Worm (Caenorhabditis elegans): ENCODE measurements around the gene Y75B7B.1.

The Y75B7B.1 gene

ce11 chrV:1278529-1278928, 7.8 kb downstream of the Y75B7B.1 start:
- no peak for TF ChIP-seq crh-2 (tag; optimal IDR thresholded peaks at IDR 0.05)
- TF ChIP-seq sma-3 (GFP tag; optimal IDR thresholded peaks at IDR 0.05): no peak
- no peak for TF ChIP-seq blmp-1 (tag; optimal IDR thresholded peaks at IDR 0.05; ENCODE audit: insufficient read depth)

- peak; percentile 42 for TF ChIP-seq gmeb-1 (tag; optimal IDR thresholded peaks at IDR 0.05)
- no peak for TF ChIP-seq mab-5 (tag; optimal IDR thresholded peaks at IDR 0.05)
- peak; percentile 46 for TF ChIP-seq nhr-25 (tag; optimal IDR thresholded peaks at IDR 0.05)
- no peak for TF ChIP-seq egl-27 (tag; optimal IDR thresholded peaks at IDR 0.05)
- no peak for TF ChIP-seq mbf-1 (tag; optimal IDR thresholded peaks at IDR 0.05)
- TF ChIP-seq ama-1 (optimal IDR thresholded peaks at IDR 0.05): peak; percentile 6
- TF ChIP-seq nhr-129 (tag; optimal IDR thresholded peaks at IDR 0.05): peak; percentile 63
- no peak for TF ChIP-seq blmp-1 (tag; optimal IDR thresholded peaks at IDR 0.05; ENCODE audit: insufficient read depth)
- TF ChIP-seq C34F6.9 (tag; optimal IDR thresholded peaks at IDR 0.05): peak; percentile 64
- peak; percentile 26 for TF ChIP-seq unc-55 (GFP tag; optimal IDR thresholded peaks at IDR 0.05)
- peak; percentile 50 for TF ChIP-seq fos-1 (tag; optimal IDR thresholded peaks at IDR 0.05)
- no peak for TF ChIP-seq ztf-1 (GFP tag; conservative IDR thresholded peaks at IDR 0.05)
- no peak for TF ChIP-seq Y55F3AM.14 (GFP tag; optimal IDR thresholded peaks at IDR 0.05)
- TF ChIP-seq lin-11 (tag; optimal IDR thresholded peaks at IDR 0.05): no peak
- TF ChIP-seq nhr-6 (tag; optimal IDR thresholded peaks at IDR 0.05): no peak
- no peak for TF ChIP-seq nhr-237 (tag; optimal IDR thresholded peaks at IDR 0.05)
- peak; percentile 43 for TF ChIP-seq crh-2 (tag; optimal IDR thresholded peaks at IDR 0.05)
- TF ChIP-seq sma-9 (GFP tag; optimal IDR thresholded peaks at IDR 0.05): peak; percentile 49
- TF ChIP-seq sma-9 (tag; optimal IDR thresholded peaks at IDR 0.05): no peak
- no peak for TF ChIP-seq alr-1 (tag; optimal IDR thresholded peaks at IDR 0.05)
- no peak for TF ChIP-seq nhr-77 (tag; optimal IDR thresholded peaks at IDR 0.05)
- no peak for TF ChIP-seq snpc-4 (tag; optimal IDR thresholded peaks at IDR 0.05)
- peak; percentile 31 for TF ChIP-seq F13H6.1 (tag; optimal IDR thresholded peaks at IDR 0.05)
- TF ChIP-seq aly-2 (tag; optimal IDR thresholded peaks at IDR 0.05): no peak
These were observed 15.0 kb downstream of the Y75B7B.1 start, which contains the start of gene tank-1 for ce11 chrV:1285657-1286123. TSS of gene tank-1 (minus strand) at chrV:1285707.

- TF ChIP-seq fos-1 (tag; optimal IDR thresholded peaks at IDR 0.05): peak; percentile 4
- peak; percentile 38 for TF ChIP-seq sma-9 (GFP tag; optimal IDR thresholded peaks at IDR 0.05)
- no peak for TF ChIP-seq sma-9 (tag; optimal IDR thresholded peaks at IDR 0.05)
- no peak for TF ChIP-seq nhr-77 (tag; optimal IDR thresholded peaks at IDR 0.05)
These were observed 16.6 kb downstream of the Y75B7B.1 start for ce11 chrV:1287276-1287675.

ce11 chrV:1299232-1299631, 28.5 kb downstream of the Y75B7B.1 start, which contains the start of gene egl-2:
TSS of gene egl-2 (minus strand) at chrV:1299332.
- TF ChIP-seq nhr-21 (tag; optimal IDR thresholded peaks at IDR 0.05) (no peak), Y55F3AM.14 (GFP tag; optimal IDR thresholded peaks at IDR 0.05) (no peak), gmeb-1 (tag; optimal IDR thresholded peaks at IDR 0.05) (no peak), fos-1 (tag; optimal IDR thresholded peaks at IDR 0.05) (no peak), skn-1 (tag; optimal IDR thresholded peaks at IDR 0.05) (no peak), unc-62 (GFP tag; optimal IDR thresholded peaks at IDR 0.05) (no peak)

ce11 chrV:1302090-1302489, 31.4 kb downstream of the Y75B7B.1 start:
- TF ChIP-seq blmp-1 (tag; optimal IDR thresholded peaks at IDR 0.05; ENCODE audit: insufficient read depth) (no peak), unc-55 (GFP tag; optimal IDR thresholded peaks at IDR 0.05) (no peak), sem-4 (tag; optimal IDR thresholded peaks at IDR 0.05) (no peak), nhr-129 (tag; optimal IDR thresholded peaks at IDR 0.05) (no peak), nhr-23 (tag; optimal IDR thresholded peaks at IDR 0.05) (no peak), unc-62 (GFP tag; optimal IDR thresholded peaks at IDR 0.05) (no peak), dmd-4 (tag; optimal IDR thresholded peaks at IDR 0.05) (no peak), nhr-12 (tag; optimal IDR thresholded peaks at IDR 0.05) (no peak), F13H6.1 (tag; optimal IDR thresholded peaks at IDR 0.05) (no peak)

- TF ChIP-seq blmp-1 (tag; optimal IDR thresholded peaks at IDR 0.05; ENCODE audit: insufficient read depth) (no peak), lin-11 (tag; optimal IDR thresholded peaks at IDR 0.05) (no peak), fos-1 (tag; optimal IDR thresholded peaks at IDR 0.05) (no peak), mab-5 (tag; optimal IDR thresholded peaks at IDR 0.05) (no peak), egl-27 (tag; optimal IDR thresholded peaks at IDR 0.05) (no peak), lin-13 (GFP tag; optimal IDR thresholded peaks at IDR 0.05) (no peak), ceh-82 (tag; optimal IDR thresholded peaks at IDR 0.05) (no peak), elt-3 (tag; optimal IDR thresholded peaks at IDR 0.05) (no peak), aly-2 (tag; optimal IDR thresholded peaks at IDR 0.05) (no peak), nhr-6 (tag; optimal IDR thresholded peaks at IDR 0.05) (no peak), F13H6.1 (tag; optimal IDR thresholded peaks at IDR 0.05) (no peak), C34F6.9 (tag; optimal IDR thresholded peaks at IDR 0.05) (no peak)
These were observed 35.1 kb downstream of the Y75B7B.1 start for ce11 chrV:1305846-1306245.
